Fruit fly (Drosophila melanogaster) whole organism, embryonic: Measurements from ENCODE around the gene Kpc1.

Source experiments
- ATbp ChIP-seq: fragments of 200-800 bp; sonication (Bioruptor generic); optimal IDR thresholded peaks from 2 replicates; lab custom pipeline; 2017; ENCODE audit warnings: missing biosample characterization, mild to moderate bottlenecking, missing genetic modification characterization, missing genetic modification reagents
- Ada2b ChIP-seq: fragments of 200-800 bp; sonication (Bioruptor generic); IDR thresholded peaks from 2 replicates; pipeline ENCODE4 v1.3.6; 2022; ENCODE audit warnings: missing biosample characterization, missing genetic modification characterization
- Atf6 ChIP-seq: fragments of 200-800 bp; sonication (Bioruptor generic); IDR thresholded peaks from 2 replicates; pipeline ENCODE4 v1.3.6; 2022; ENCODE audit warnings: missing biosample characterization, missing genetic modification characterization
- Blimp-1 ChIP-seq: fragments of 200-800 bp; sonication (Bioruptor generic); optimal IDR thresholded peaks from 3 replicates; lab custom pipeline; 2018; ENCODE audit warnings: missing biosample characterization, missing genetic modification characterization, mild to moderate bottlenecking, moderate library complexity, missing genetic modification reagents
- C15 ChIP-seq: fragments of 200-800 bp; sonication (Bioruptor generic); IDR thresholded peaks from 3 replicates; pipeline ENCODE4 v1.3.6; 2022; ENCODE audit warnings: missing biosample characterization, missing genetic modification characterization
- CG10462 ChIP-seq: fragments of 200-800 bp; sonication (Bioruptor generic); optimal IDR thresholded peaks from 2 replicates; lab custom pipeline; 2016; ENCODE audit warnings: missing biosample characterization, missing genetic modification characterization
- CG11247 ChIP-seq: fragments of 200-800 bp; sonication (Bioruptor generic); IDR thresholded peaks from 2 replicates; pipeline ENCODE4 v1.3.6; 2022; ENCODE audit warnings: missing biosample characterization, missing genetic modification characterization
- CG12391 ChIP-seq: fragments of 200-800 bp; sonication (Bioruptor generic); optimal IDR thresholded peaks from 3 replicates; lab custom pipeline; 2018; ENCODE audit warnings: missing biosample characterization, mild to moderate bottlenecking, missing genetic modification characterization, moderate library complexity
- CG13624 ChIP-seq: fragments of 200-800 bp; sonication (Bioruptor generic); optimal IDR thresholded peaks from 2 replicates; lab custom pipeline; 2016; ENCODE audit warnings: missing biosample characterization, missing genetic modification characterization
- CG15514 ChIP-seq: fragments of 200-800 bp; sonication (Bioruptor generic); optimal IDR thresholded peaks from 3 replicates; lab custom pipeline; 2017; ENCODE audit warnings: missing biosample characterization, missing genetic modification characterization, mild to moderate bottlenecking, moderate library complexity, missing genetic modification reagents
- CG1602 ChIP-seq: fragments of 200-800 bp; sonication (Bioruptor generic); optimal IDR thresholded peaks from 3 replicates; lab custom pipeline; 2016; ENCODE audit warnings: missing biosample characterization, missing genetic modification characterization
- CG16815 ChIP-seq: fragments of 200-800 bp; sonication (Bioruptor generic); optimal IDR thresholded peaks from 3 replicates; lab custom pipeline; 2017; ENCODE audit warnings: missing biosample characterization, mild to moderate bottlenecking, missing genetic modification characterization
- CG2712 ChIP-seq: fragments of 200-800 bp; optimal IDR thresholded peaks from 3 replicates; lab custom pipeline; 2019; ENCODE audit warnings: missing biosample characterization, mild to moderate bottlenecking, missing genetic modification characterization, moderate library complexity
- CG31441 ChIP-seq: fragments of 200-800 bp; sonication (Bioruptor generic); IDR thresholded peaks from 2 replicates; pipeline ENCODE4 v1.3.6; 2022; ENCODE audit warnings: missing biosample characterization, missing genetic modification characterization
- CG3847 ChIP-seq: fragments of 200-800 bp; sonication (Bioruptor generic); IDR thresholded peaks from 2 replicates; pipeline ENCODE4 v1.3.6; 2022; ENCODE audit warnings: missing biosample characterization, missing genetic modification characterization
- CG4730 ChIP-seq: fragments of 200-800 bp; sonication (Bioruptor generic); IDR thresholded peaks from 2 replicates; pipeline ENCODE4 v1.3.6; 2022; ENCODE audit warnings: missing biosample characterization, missing genetic modification characterization
- CG8281 ChIP-seq: fragments of 200-800 bp; sonication (Bioruptor generic); optimal IDR thresholded peaks from 2 replicates; lab custom pipeline; 2018; ENCODE audit warnings: missing biosample characterization, mild to moderate bottlenecking, missing genetic modification characterization, moderate library complexity
- CG9797 ChIP-seq: fragments of 200-800 bp; sonication (Bioruptor generic); optimal IDR thresholded peaks from 3 replicates; lab custom pipeline; 2018; ENCODE audit warnings: missing biosample characterization, mild to moderate bottlenecking, missing genetic modification characterization
- Dek ChIP-seq: fragments of 200-800 bp; sonication (Bioruptor generic); optimal IDR thresholded peaks from 3 replicates; lab custom pipeline; 2019; ENCODE audit warnings: missing biosample characterization, mild to moderate bottlenecking, missing genetic modification characterization, moderate library complexity
- Dll ChIP-seq: fragments of 200-800 bp; sonication (Bioruptor generic); IDR thresholded peaks from 4 replicates; pipeline ENCODE4 v1.3.6; 2022; ENCODE audit warnings: missing biosample characterization, missing genetic modification characterization; ENCODE audit not compliant: partially characterized antibody
- Gsc ChIP-seq: fragments of 200-800 bp; sonication (Bioruptor generic); IDR thresholded peaks from 2 replicates; pipeline ENCODE4 v1.3.6; 2022; ENCODE audit warnings: missing biosample characterization, missing genetic modification characterization
- HLH4C ChIP-seq: fragments of 200-800 bp; sonication (Bioruptor generic); IDR thresholded peaks from 3 replicates; pipeline ENCODE4 v1.3.6; 2022; ENCODE audit warnings: missing biosample characterization, missing genetic modification characterization; ENCODE audit not compliant: partially characterized antibody
- Kr ChIP-seq: fragments of 200-800 bp; sonication (Bioruptor generic); optimal IDR thresholded peaks from 2 replicates; lab custom pipeline; 2017; ENCODE audit warnings: missing biosample characterization, mild to moderate bottlenecking, missing genetic modification characterization
- Meics ChIP-seq: fragments of 200-800 bp; sonication (Bioruptor generic); optimal IDR thresholded peaks from 2 replicates; lab custom pipeline; 2017; ENCODE audit warnings: missing biosample characterization, mild to moderate bottlenecking, missing genetic modification characterization
- Nf-YA ChIP-seq: fragments of 200-800 bp; sonication (Bioruptor generic); IDR thresholded peaks from 2 replicates; pipeline ENCODE4 v1.3.6; 2022; ENCODE audit warnings: missing biosample characterization, missing genetic modification characterization
- Pdp1 ChIP-seq, 2 experiments: fragments of 200-800 bp; sonication (Bioruptor generic); optimal IDR thresholded peaks; 3 replicates each; lab custom pipeline; 2016; ENCODE audit warnings: missing biosample characterization in 2 of 2, missing genetic modification characterization in 2 of 2, mild to moderate bottlenecking in 1 of 2, moderate library complexity in 1 of 2
- Sox102F ChIP-seq: fragments of 200-800 bp; sonication (Bioruptor generic); optimal IDR thresholded peaks from 2 replicates; lab custom pipeline; 2018; ENCODE audit warnings: missing biosample characterization, mild to moderate bottlenecking, missing genetic modification characterization, moderate library complexity
- Sry-β ChIP-seq: fragments of 200-800 bp; sonication (Bioruptor generic); optimal IDR thresholded peaks from 2 replicates; lab custom pipeline; 2018; ENCODE audit warnings: missing biosample characterization, mild to moderate bottlenecking, missing genetic modification characterization, moderate library complexity
- Sry-δ ChIP-seq: fragments of 200-800 bp; sonication (Bioruptor generic); optimal IDR thresholded peaks from 2 replicates; lab custom pipeline; 2016; ENCODE audit warnings: missing biosample characterization, missing genetic modification characterization
- Stat92E ChIP-seq, 3 experiments: fragments of >200 bp in 2 of 3; fragments of 200-800 bp in 1 of 3; sonication (Bioruptor generic) in 1 of 3; optimal IDR thresholded peaks; 2 replicates each; lab custom pipeline; 2017 to 2019; ENCODE audit warnings: missing biosample characterization in 3 of 3, missing genetic modification characterization in 3 of 3, mild to moderate bottlenecking in 1 of 3, moderate library complexity in 1 of 3
- Usf ChIP-seq: fragments of 200-800 bp; sonication (Bioruptor generic); optimal IDR thresholded peaks from 2 replicates; lab custom pipeline; 2017; ENCODE audit warnings: missing genotype, missing biosample characterization, missing genetic modification characterization
- Vsx1 ChIP-seq: fragments of 200-800 bp; sonication (Bioruptor generic); optimal IDR thresholded peaks from 2 replicates; lab custom pipeline; 2017; ENCODE audit warnings: missing biosample characterization, mild to moderate bottlenecking, missing genetic modification characterization, missing genetic modification reagents
- Xbp1 ChIP-seq: fragments of 200-800 bp; sonication (Bioruptor generic); optimal IDR thresholded peaks from 3 replicates; lab custom pipeline; 2016; ENCODE audit warnings: missing biosample characterization, mild to moderate bottlenecking, missing genetic modification characterization
- amos ChIP-seq: fragments of 200-800 bp; sonication (Bioruptor generic); IDR thresholded peaks from 2 replicates; pipeline ENCODE4 v1.3.6; 2022; ENCODE audit warnings: missing biosample characterization, missing genetic modification characterization; ENCODE audit not compliant: partially characterized antibody
- bcd ChIP-seq: fragments of 200-800 bp; sonication (Bioruptor generic); optimal IDR thresholded peaks from 2 replicates; lab custom pipeline; 2017; ENCODE audit warnings: missing biosample characterization, mild to moderate bottlenecking, missing genetic modification characterization
- chm ChIP-seq: fragments of 200-800 bp; sonication (Bioruptor generic); IDR thresholded peaks from 2 replicates; pipeline ENCODE4 v1.3.6; 2022; ENCODE audit warnings: missing biosample characterization, missing genetic modification characterization
- crp ChIP-seq, 2 experiments: fragments of 200-800 bp; sonication (Bioruptor generic); optimal IDR thresholded peaks; 2 replicates in 1 of 2; 3 replicates in 1 of 2; lab custom pipeline; 2017; ENCODE audit warnings: missing biosample characterization in 2 of 2, missing genetic modification characterization in 2 of 2, mild to moderate bottlenecking in 1 of 2, moderate library complexity in 1 of 2
- cwo ChIP-seq: fragments of 200-800 bp; sonication (Bioruptor generic); optimal IDR thresholded peaks from 3 replicates; lab custom pipeline; 2017; ENCODE audit warnings: missing biosample characterization, missing genetic modification characterization, mild to moderate bottlenecking, moderate library complexity, missing genetic modification reagents
- dpn ChIP-seq, 2 experiments: fragments of 200-800 bp; sonication (Bioruptor generic); optimal IDR thresholded peaks; 3 replicates each; lab custom pipeline; 2016; ENCODE audit warnings: missing biosample characterization in 2 of 2, missing genetic modification characterization in 2 of 2
- dysf ChIP-seq: fragments of 200-800 bp; sonication (Bioruptor generic); IDR thresholded peaks from 3 replicates; pipeline ENCODE4 v1.3.6; 2022; ENCODE audit warnings: missing biosample characterization, missing genetic modification characterization
- grau ChIP-seq: fragments of 200-800 bp; optimal IDR thresholded peaks from 3 replicates; lab custom pipeline; 2019; ENCODE audit warnings: missing biosample characterization, mild to moderate bottlenecking, missing genetic modification characterization, moderate library complexity
- h ChIP-seq: fragments of >200 bp; optimal IDR thresholded peaks from 2 replicates; lab custom pipeline; 2017
- jumu ChIP-seq: fragments of 200-800 bp; sonication (Bioruptor generic); optimal IDR thresholded peaks from 3 replicates; lab custom pipeline; 2016; ENCODE audit warnings: missing biosample characterization, missing genetic modification characterization
- lola ChIP-seq, 3 experiments: fragments of >200 bp in 2 of 3; fragments of 200-800 bp in 1 of 3; sonication (Bioruptor generic) in 1 of 3; optimal IDR thresholded peaks; 2 replicates each; lab custom pipeline; 2017 to 2019; ENCODE audit warnings: missing biosample characterization in 3 of 3, missing genetic modification characterization in 3 of 3, mild to moderate bottlenecking in 1 of 3, moderate library complexity in 1 of 3
- sens ChIP-seq: fragments of 200-800 bp; sonication (Bioruptor generic); peaks from one replicate; lab custom pipeline; 2016; ENCODE audit warnings: missing biosample characterization, missing genetic modification characterization
- stc ChIP-seq: fragments of 200-800 bp; sonication (Bioruptor generic); IDR thresholded peaks from 2 replicates; pipeline ENCODE4 v1.3.6; 2022; ENCODE audit warnings: missing biosample characterization, missing genetic modification characterization
- tup ChIP-seq: fragments of 200-800 bp; sonication (Bioruptor generic); optimal IDR thresholded peaks from 2 replicates; lab custom pipeline; 2016; ENCODE audit warnings: missing biosample characterization, mild to moderate bottlenecking, missing genetic modification characterization, moderate library complexity
- tx ChIP-seq: fragments of 200-800 bp; sonication (Bioruptor generic); optimal IDR thresholded peaks from 2 replicates; lab custom pipeline; 2016; ENCODE audit warnings: missing biosample characterization, missing genetic modification characterization
- unc-4 ChIP-seq: fragments of 200-800 bp; sonication (Bioruptor generic); IDR thresholded peaks from 2 replicates; pipeline ENCODE4 v1.3.6; 2022; ENCODE audit warnings: missing biosample characterization, missing genetic modification characterization; ENCODE audit not compliant: partially characterized antibody
- zfh2 ChIP-seq: fragments of 200-800 bp; sonication (Bioruptor generic); optimal IDR thresholded peaks from 2 replicates; lab custom pipeline; 2016; ENCODE audit warnings: missing biosample characterization, missing genetic modification characterization

The Kpc1 gene

DNA sequence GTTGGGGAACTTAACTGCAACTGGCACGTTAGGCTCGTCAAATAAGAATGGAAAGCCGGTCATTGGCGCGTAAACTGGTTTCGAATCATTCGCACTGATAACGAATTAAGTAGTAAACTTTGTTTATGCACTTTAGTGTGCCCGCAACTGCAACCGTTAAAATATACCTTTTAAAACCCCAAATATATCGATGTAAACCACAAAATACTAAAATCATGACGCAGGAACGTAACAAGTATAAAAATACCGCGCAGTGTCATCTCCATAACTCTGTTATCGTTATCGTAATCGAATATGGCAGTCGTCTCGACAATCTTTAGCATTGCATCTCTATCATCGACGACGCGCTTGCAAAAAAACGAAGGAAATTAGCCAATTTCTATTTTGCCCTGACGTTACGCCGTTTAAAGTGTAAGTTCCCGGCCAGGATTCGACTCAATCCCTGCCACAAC lies 29.3 kb upstream of the Kpc1 start, which contains the start of the genes CG31344 and Caf1-55 (continued):
- TF ChIP-seq Ada2b (GFP tag; lab: Robert Waterston, UW) (no peak), CG11247 (no peak), Kr (GFP tag; lab: Kevin White, UChicago) (no peak), ATbp (GFP tag; lab: Kevin White, UChicago) (no peak), tx (peak; percentile 24), crp (GFP tag; optimal IDR thresholded peaks at IDR 0.05; lab: Kevin White, UChicago) (peak in 1 of 2 experiments; percentile 40), chm (GFP tag; lab: Robert Waterston, UW) (no peak), CG15514 (peak; percentile 68), amos (GFP tag; lab: Robert Waterston, UW) (peak; percentile 78), Meics (GFP tag; lab: Kevin White, UChicago) (no peak), CG31441 (GFP tag; lab: Robert Waterston, UW) (peak; percentile 23; the same call in 1 of the 2 replicates), Sry-δ (GFP tag; lab: Kevin White, UChicago) (peak; percentile 97), CG4730 (no peak), Atf6 (no peak), stc (GFP tag; lab: Robert Waterston, UW) (no peak), Usf (GFP tag; lab: Kevin White, UChicago) (no peak), dysf (GFP tag; lab: Robert Waterston, UW) (no peak), CG16815 (GFP tag; lab: Kevin White, UChicago) (no peak), Nf-YA (GFP tag; lab: Robert Waterston, UW) (no peak), cwo (GFP tag; lab: Kevin White, UChicago) (no peak), Blimp-1 (GFP tag; lab: Kevin White, UChicago) (no peak), Dek (tag; lab: Kevin White, UChicago) (no peak), Vsx1 (GFP tag; lab: Kevin White, UChicago) (peak; percentile 16), zfh2 (GFP tag; lab: Kevin White, UChicago) (peak; percentile 35), CG1602 (GFP tag; lab: Kevin White, UChicago) (peak; percentile 0), CG9797 (GFP tag; lab: Kevin White, UChicago) (peak; percentile 91), Sox102F (GFP tag; lab: Kevin White, UChicago) (no peak), unc-4 (GFP tag; lab: Robert Waterston, UW) (peak; percentile 84), CG3847 (GFP tag; lab: Robert Waterston, UW) (peak; percentile 38; the same call in 1 of the 2 replicates), lola (GFP tag; optimal IDR thresholded peaks at IDR 0.05; lab: Kevin White, UChicago) (no peak), CG12391 (peak; percentile 54), jumu (peak; percentile 9), grau (tag; lab: Kevin White, UChicago) (no peak), CG8281 (tag; lab: Kevin White, UChicago) (no peak), CG10462 (no peak), h (lab: Kevin White, UChicago) (no peak), C15 (GFP tag; lab: Robert Waterston, UW) (no peak), HLH4C (peak; percentile 89), Stat92E (GFP tag; optimal IDR thresholded peaks at IDR 0.05; lab: Kevin White, UChicago) (peak in 1 of 3 experiments; percentile 69), Sry-β (GFP tag; lab: Kevin White, UChicago) (no peak), sens (GFP tag; lab: Kevin White, UChicago) (peak; percentile 70), bcd (no peak), CG2712 (tag; lab: Kevin White, UChicago) (peak; percentile 42), tup (GFP tag; lab: Kevin White, UChicago) (no peak), Xbp1 (GFP tag; lab: Kevin White, UChicago) (peak; percentile 28), Gsc (GFP tag; lab: Robert Waterston, UW) (no peak), Dll (GFP tag; lab: Robert Waterston, UW) (peak; percentile 86), CG13624 (GFP tag; lab: Kevin White, UChicago) (peak; percentile 12), dpn (GFP tag; optimal IDR thresholded peaks at IDR 0.05; lab: Kevin White, UChicago) (peak in 1 of 2 experiments; percentile 32), Pdp1 (GFP tag; optimal IDR thresholded peaks at IDR 0.05; lab: Kevin White, UChicago) (peak in 1 of 2 experiments; percentile 60)
